Worm (Caenorhabditis elegans) whole organism, L2 larva: ENCODE data around the gene C07H4.1.

ENCODE experiments used
- C34F6.9 ChIP-seq: fragments of 150-350 bp; optimal IDR thresholded peaks from 2 replicates; lab custom pipeline; 2014; ENCODE audit warnings: missing biosample characterization, missing genetic modification characterization
- F13H6.1 ChIP-seq: sonication (generic microtip); optimal IDR thresholded peaks from 2 replicates; lab custom pipeline; 2016; ENCODE audit warnings: missing genetic modification characterization, missing compliant biosample characterization
- R02D3.7 ChIP-seq: fragments of 150-350 bp; optimal IDR thresholded peaks from 2 replicates; lab custom pipeline; 2014; ENCODE audit warnings: missing biosample characterization, missing genetic modification characterization
- Y55F3AM.14 ChIP-seq: fragments of 200-800 bp; sonication (Bioruptor generic); optimal IDR thresholded peaks from 2 replicates; lab custom pipeline; 2018; ENCODE audit warnings: mild to moderate bottlenecking, missing genetic modification characterization, missing compliant biosample characterization
- ZK546.5 ChIP-seq: sonication (generic microtip); optimal IDR thresholded peaks from 2 replicates; lab custom pipeline; 2017; ENCODE audit warnings: missing biosample characterization, missing genetic modification characterization
- alr-1 ChIP-seq: fragments of 150-350 bp; optimal IDR thresholded peaks from 2 replicates; lab custom pipeline; 2014; ENCODE audit warnings: missing biosample characterization, missing genetic modification characterization
- aly-2 ChIP-seq: fragments of 150-350 bp; optimal IDR thresholded peaks from 2 replicates; lab custom pipeline; 2014; ENCODE audit warnings: missing biosample characterization, missing genetic modification characterization
- ama-1 ChIP-seq: fragments of 150-350 bp; optimal IDR thresholded peaks from 2 replicates; lab custom pipeline; 2018; ENCODE audit warnings: inconsistent platforms
- blmp-1 ChIP-seq: sonication (generic microtip); optimal IDR thresholded peaks from 2 replicates; lab custom pipeline; 2017; ENCODE audit warnings: missing genetic modification characterization, mild to moderate bottlenecking, missing compliant biosample characterization, antibody characterized with exemption, moderate library complexity; ENCODE audit not compliant: insufficient read depth
- ceh-16 ChIP-seq: fragments of 150-350 bp; optimal IDR thresholded peaks from 2 replicates; lab custom pipeline; 2014; ENCODE audit warnings: missing biosample characterization, missing genetic modification characterization
- ceh-82 ChIP-seq: fragments of 150-350 bp; optimal IDR thresholded peaks from 2 replicates; lab custom pipeline; 2014; ENCODE audit warnings: missing biosample characterization, missing genetic modification characterization
- crh-2 ChIP-seq: sonication (generic microtip); optimal IDR thresholded peaks from 2 replicates; lab custom pipeline; 2017; ENCODE audit warnings: missing biosample characterization, missing genetic modification characterization
- dmd-4 ChIP-seq: sonication (generic microtip); optimal IDR thresholded peaks from 2 replicates; lab custom pipeline; 2017; ENCODE audit warnings: missing biosample characterization, missing genetic modification characterization
- egl-27 ChIP-seq: sonication (generic microtip); optimal IDR thresholded peaks from 3 replicates; lab custom pipeline; 2017; ENCODE audit warnings: missing biosample characterization, missing genetic modification reagents, missing genetic modification characterization
- elt-1 ChIP-seq: fragments of 150-350 bp; optimal IDR thresholded peaks from 2 replicates; lab custom pipeline; 2014; ENCODE audit warnings: missing biosample characterization, missing genetic modification characterization
- elt-3 ChIP-seq: sonication (generic microtip); optimal IDR thresholded peaks from 2 replicates; lab custom pipeline; 2017; ENCODE audit warnings: missing biosample characterization, missing genetic modification characterization
- fos-1 ChIP-seq: fragments of 150-350 bp; optimal IDR thresholded peaks from 2 replicates; lab custom pipeline; 2014; ENCODE audit warnings: missing biosample characterization, missing genetic modification characterization
- gmeb-1 ChIP-seq: fragments of 150-350 bp; optimal IDR thresholded peaks from 2 replicates; lab custom pipeline; 2014; ENCODE audit warnings: missing biosample characterization, missing genetic modification characterization
- lin-11 ChIP-seq: fragments of 150-350 bp; sonication (generic microtip); optimal IDR thresholded peaks from 2 replicates; lab custom pipeline; 2014; ENCODE audit warnings: missing biosample characterization, missing genetic modification characterization, inconsistent platforms, mixed read lengths
- lin-13 ChIP-seq: fragments of 150-350 bp; optimal IDR thresholded peaks from 2 replicates; lab custom pipeline; 2014; ENCODE audit warnings: missing biosample characterization, missing genetic modification reagents, missing genetic modification characterization
- lin-39 ChIP-seq: fragments of 150-350 bp; optimal IDR thresholded peaks from 2 replicates; lab custom pipeline; 2014; ENCODE audit warnings: missing biosample characterization, missing genetic modification reagents, missing genetic modification characterization
- lsy-2 ChIP-seq, 2 experiments: fragments of 150-350 bp in 1 of 2; sonication (generic microtip) in 1 of 2; optimal IDR thresholded peaks; 2 replicates each; lab custom pipeline; 2014 to 2017; ENCODE audit warnings: missing biosample characterization in 2 of 2, missing genetic modification characterization in 2 of 2
- mab-5 ChIP-seq: fragments of 150-350 bp; optimal IDR thresholded peaks from 2 replicates; lab custom pipeline; 2014; ENCODE audit warnings: missing biosample characterization, missing genetic modification characterization
- mbf-1 ChIP-seq: sonication (generic microtip); optimal IDR thresholded peaks from 2 replicates; lab custom pipeline; 2017; ENCODE audit warnings: missing biosample characterization, missing genetic modification characterization
- mdl-1 ChIP-seq, 2 experiments: fragments of 150-350 bp in 1 of 2; sonication (generic microtip) in 1 of 2; optimal IDR thresholded peaks; 2 replicates each; lab custom pipeline; 2017; ENCODE audit warnings: missing biosample characterization in 2 of 2, missing genetic modification characterization in 2 of 2
- nhr-10 ChIP-seq: sonication (generic microtip); optimal IDR thresholded peaks from 2 replicates; lab custom pipeline; 2017; ENCODE audit warnings: missing biosample characterization, missing genetic modification characterization
- nhr-11 ChIP-seq: fragments of 150-350 bp; optimal IDR thresholded peaks from 2 replicates; lab custom pipeline; 2014; ENCODE audit warnings: missing biosample characterization, missing genetic modification characterization
- nhr-12 ChIP-seq: fragments of 150-350 bp; optimal IDR thresholded peaks from 2 replicates; lab custom pipeline; 2014; ENCODE audit warnings: missing biosample characterization, missing genetic modification characterization
- nhr-129 ChIP-seq: fragments of 150-350 bp; optimal IDR thresholded peaks from 2 replicates; lab custom pipeline; 2014; ENCODE audit warnings: missing biosample characterization, missing genetic modification characterization
- nhr-21 ChIP-seq: fragments of 150-350 bp; optimal IDR thresholded peaks from 2 replicates; lab custom pipeline; 2014; ENCODE audit warnings: missing biosample characterization, missing genetic modification characterization
- nhr-23 ChIP-seq: fragments of 150-350 bp; optimal IDR thresholded peaks from 2 replicates; lab custom pipeline; 2014; ENCODE audit warnings: missing biosample characterization, missing genetic modification reagents, missing genetic modification characterization
- nhr-237 ChIP-seq: fragments of 150-350 bp; optimal IDR thresholded peaks from 2 replicates; lab custom pipeline; 2014; ENCODE audit warnings: missing biosample characterization, missing genetic modification characterization
- nhr-25 ChIP-seq: fragments of 150-350 bp; sonication (generic microtip); optimal IDR thresholded peaks from 3 replicates; lab custom pipeline; 2014; ENCODE audit warnings: missing biosample characterization, missing genetic modification characterization
- nhr-6 ChIP-seq: fragments of 150-350 bp; optimal IDR thresholded peaks from 2 replicates; lab custom pipeline; 2014; ENCODE audit warnings: missing biosample characterization, missing genetic modification characterization
- nhr-77 ChIP-seq: fragments of 150-350 bp; optimal IDR thresholded peaks from 2 replicates; lab custom pipeline; 2014; ENCODE audit warnings: missing biosample characterization, missing genetic modification characterization
- peb-1 ChIP-seq: fragments of 150-350 bp; optimal IDR thresholded peaks from 2 replicates; lab custom pipeline; 2014; ENCODE audit warnings: missing biosample characterization, missing genetic modification characterization
- sem-4 ChIP-seq: fragments of 150-350 bp; optimal IDR thresholded peaks from 2 replicates; lab custom pipeline; 2014; ENCODE audit warnings: missing biosample characterization, missing genetic modification reagents, missing genetic modification characterization
- skn-1 ChIP-seq: sonication (generic microtip); optimal IDR thresholded peaks from 2 replicates; lab custom pipeline; 2017; ENCODE audit warnings: missing biosample characterization, missing genetic modification characterization
- sma-3 ChIP-seq: sonication (generic microtip); optimal IDR thresholded peaks from 2 replicates; lab custom pipeline; 2016; ENCODE audit warnings: missing genetic modification reagents, missing genetic modification characterization, missing compliant biosample characterization
- sma-9 ChIP-seq, 2 experiments: fragments of 150-350 bp in 1 of 2; sonication (generic microtip) in 1 of 2; optimal IDR thresholded peaks; 2 replicates each; lab custom pipeline; 2014 to 2016; ENCODE audit warnings: missing genetic modification characterization in 2 of 2, mild to moderate bottlenecking in 1 of 2, missing biosample characterization in 1 of 2, missing compliant biosample characterization in 1 of 2, missing genetic modification reagents in 1 of 2, moderate library complexity in 1 of 2
- snpc-4 ChIP-seq: fragments of 150-350 bp; optimal IDR thresholded peaks from 2 replicates; lab custom pipeline; 2014; ENCODE audit warnings: missing biosample characterization, missing genetic modification characterization
- unc-39 ChIP-seq: fragments of 150-350 bp; optimal IDR thresholded peaks from 2 replicates; lab custom pipeline; 2014; ENCODE audit warnings: missing biosample characterization, missing genetic modification characterization
- unc-55 ChIP-seq: fragments of 150-350 bp; sonication (generic microtip); optimal IDR thresholded peaks from 3 replicates; lab custom pipeline; 2014; ENCODE audit warnings: missing biosample characterization, missing genetic modification reagents, missing genetic modification characterization
- unc-62 ChIP-seq: fragments of 150-350 bp; optimal IDR thresholded peaks from 2 replicates; lab custom pipeline; 2014; ENCODE audit warnings: missing biosample characterization, missing genetic modification reagents, missing genetic modification characterization
- zag-1 ChIP-seq: fragments of 150-350 bp; optimal IDR thresholded peaks from 2 replicates; lab custom pipeline; 2014; ENCODE audit warnings: missing biosample characterization, missing genetic modification characterization
- ztf-1 ChIP-seq: fragments of 200-800 bp; sonication (Bioruptor generic); conservative IDR thresholded peaks from 2 replicates; pipeline ENCODE4 v1.3.6; 2022; ENCODE audit warnings: missing genetic modification characterization, missing compliant biosample characterization
- ztf-11 ChIP-seq: sonication (generic microtip); optimal IDR thresholded peaks from 2 replicates; lab custom pipeline; 2017; ENCODE audit warnings: missing biosample characterization, missing genetic modification characterization
- ztf-4 ChIP-seq: fragments of 150-350 bp; optimal IDR thresholded peaks from 2 replicates; lab custom pipeline; 2014; ENCODE audit warnings: missing biosample characterization, missing genetic modification characterization

Gene C07H4.1

DNA sequence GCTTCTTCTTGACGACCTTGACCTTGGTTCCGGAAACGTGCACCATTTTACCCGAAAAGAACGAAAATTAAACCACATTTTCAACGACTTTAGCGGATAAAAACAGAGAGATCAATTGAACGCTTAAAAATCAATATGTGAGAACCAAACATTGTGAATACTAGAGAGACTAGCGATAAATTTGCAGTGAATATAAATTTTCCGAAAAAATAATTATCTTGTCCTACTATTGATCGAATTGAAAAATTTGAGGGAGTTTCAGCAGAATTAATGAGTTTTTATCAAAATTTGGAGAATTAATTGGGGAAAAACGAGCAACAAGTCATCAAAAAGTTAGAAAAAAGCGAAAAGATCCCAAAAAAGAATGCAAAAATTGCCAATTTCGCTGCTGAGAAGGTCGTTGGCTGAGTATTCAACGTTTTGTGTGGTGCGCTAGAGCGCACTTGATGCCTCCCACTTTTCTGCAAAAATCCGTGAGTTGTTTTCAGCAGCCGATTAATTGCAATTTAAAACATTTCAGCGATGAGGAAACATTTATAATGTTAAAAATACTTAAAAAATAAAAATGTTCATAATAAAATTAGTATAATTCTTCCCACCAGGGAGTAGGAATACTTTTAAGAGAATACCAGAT, 36.3 kb downstream of the C07H4.1 start, which contains the start of gene rpl-32 (continued):
- peak; percentile 82 for TF ChIP-seq fos-1
- no peak for TF ChIP-seq snpc-4

- TF ChIP-seq ztf-4 (tag; lab: Kevin White, UChicago) (no peak), aly-2 (tag; lab: Kevin White, UChicago) (no peak), elt-1 (tag; lab: Kevin White, UChicago) (no peak), elt-3 (tag; lab: Kevin White, UChicago) (no peak), sma-9 (GFP tag; optimal IDR thresholded peaks at IDR 0.05; lab: Kevin White, UChicago) (no peak), sma-9 (tag; optimal IDR thresholded peaks at IDR 0.05; lab: Kevin White, UChicago) (no peak)
These were observed 37.2 kb downstream of the C07H4.1 start for ce11 chrII:9056215-9056819.

DNA sequence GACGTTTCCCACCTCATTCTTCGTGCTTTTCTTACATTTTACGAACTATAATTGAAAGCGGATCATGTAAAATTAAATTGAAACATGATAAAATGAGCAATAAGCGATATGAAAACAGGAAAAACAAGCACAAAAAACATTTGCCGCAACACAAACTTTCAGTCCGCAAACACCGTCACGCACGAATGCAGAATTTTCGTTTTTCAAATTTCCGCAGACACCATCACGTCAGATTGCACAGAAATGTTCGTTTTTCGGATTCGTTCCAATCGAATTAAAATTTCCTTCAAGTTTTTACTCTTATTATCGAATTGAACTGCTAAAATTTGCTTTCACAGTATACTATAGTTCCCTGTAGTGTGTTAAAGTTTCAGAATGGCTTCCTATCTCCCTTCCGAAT, 38.9 kb downstream of the C07H4.1 start, which contains the start of gene chmp-7:
Gene chmp-7, plus strand, starts transcription at position 369 of the 400 bp plus-strand sequence.
- TF ChIP-seq elt-1 (tag; lab: Kevin White, UChicago): no peak
- peak; percentile 95 for TF ChIP-seq unc-55
- peak; percentile 82 for TF ChIP-seq mab-5 (tag; lab: Kevin White, UChicago)
- peak; percentile 33 for TF ChIP-seq nhr-10 (tag; lab: Kevin White, UChicago)
- peak; percentile 76 for TF ChIP-seq sma-9 (GFP tag; optimal IDR thresholded peaks at IDR 0.05; lab: Kevin White, UChicago)
- TF ChIP-seq sma-9 (tag; optimal IDR thresholded peaks at IDR 0.05; lab: Kevin White, UChicago): no peak
- TF ChIP-seq dmd-4 (tag; lab: Kevin White, UChicago): no peak
- TF ChIP-seq ama-1 (lab: Kevin White, UChicago): peak; percentile 50
- TF ChIP-seq crh-2 (tag; lab: Kevin White, UChicago): peak; percentile 94
- TF ChIP-seq unc-39 (tag; lab: Kevin White, UChicago): no peak
- TF ChIP-seq blmp-1 (tag; lab: Kevin White, UChicago): peak; percentile 60
- peak in 1 of 2 experiments; percentile 9 for TF ChIP-seq mdl-1 (tag; optimal IDR thresholded peaks at IDR 0.05; lab: Kevin White, UChicago)
- no peak for TF ChIP-seq lin-13 (GFP tag; lab: Kevin White, UChicago)
- TF ChIP-seq nhr-77: no peak
- peak; percentile 79 for TF ChIP-seq sma-3
- TF ChIP-seq ceh-16: peak; percentile 29
- TF ChIP-seq lsy-2 (tag; optimal IDR thresholded peaks at IDR 0.05; lab: Kevin White, UChicago): peak; percentile 79 to 92
- peak; percentile 32 for TF ChIP-seq nhr-11 (tag; lab: Kevin White, UChicago)
- TF ChIP-seq ztf-1: no peak
- TF ChIP-seq fos-1: peak; percentile 84
- no peak for TF ChIP-seq elt-3 (tag; lab: Kevin White, UChicago)
- peak; percentile 85 for TF ChIP-seq sem-4
- TF ChIP-seq ZK546.5 (tag; lab: Kevin White, UChicago): no peak
- TF ChIP-seq mbf-1 (tag; lab: Kevin White, UChicago): no peak
- no peak for TF ChIP-seq R02D3.7 (tag; lab: Kevin White, UChicago)
- peak; percentile 66 for TF ChIP-seq zag-1 (tag; lab: Kevin White, UChicago)
- peak; percentile 68 for TF ChIP-seq nhr-6 (tag; lab: Kevin White, UChicago)
- peak; percentile 63 for TF ChIP-seq nhr-21 (tag; lab: Kevin White, UChicago)
- no peak for TF ChIP-seq ztf-4 (tag; lab: Kevin White, UChicago)
- TF ChIP-seq unc-62 (GFP tag; lab: Kevin White, UChicago): peak; percentile 20
- peak; percentile 95 for TF ChIP-seq nhr-129 (tag; lab: Kevin White, UChicago)
- no peak for TF ChIP-seq nhr-23 (tag; lab: Kevin White, UChicago)
- peak; percentile 87 for TF ChIP-seq lin-11 (tag; lab: Kevin White, UChicago)
- peak; percentile 88 for TF ChIP-seq gmeb-1 (tag; lab: Kevin White, UChicago)
- no peak for TF ChIP-seq ztf-11 (tag; lab: Kevin White, UChicago)
- no peak for TF ChIP-seq ceh-82
- TF ChIP-seq snpc-4: peak; percentile 66
- no peak for TF ChIP-seq aly-2 (tag; lab: Kevin White, UChicago)
- no peak for TF ChIP-seq nhr-25 (tag; lab: Kevin White, UChicago)
- TF ChIP-seq nhr-237 (tag; lab: Kevin White, UChicago): no peak
- no peak for TF ChIP-seq nhr-12 (tag; lab: Kevin White, UChicago)
- TF ChIP-seq egl-27 (tag; lab: Kevin White, UChicago): peak; percentile 50
- no peak for TF ChIP-seq peb-1 (tag; lab: Kevin White, UChicago)
- TF ChIP-seq F13H6.1 (tag; lab: Kevin White, UChicago): no peak
- no peak for TF ChIP-seq Y55F3AM.14 (GFP tag; lab: Kevin White, UChicago)
- peak; percentile 98 for TF ChIP-seq C34F6.9 (tag; lab: Kevin White, UChicago)
- no peak for TF ChIP-seq alr-1 (tag; lab: Kevin White, UChicago)
- no peak for TF ChIP-seq lin-39
- TF ChIP-seq skn-1: peak; percentile 59
